Worm (Caenorhabditis elegans) whole organism, late embryonic: ENCODE measurements around the gene srh-139.

ENCODE experiments used
- C08G9.2 ChIP-seq: sonication (generic microtip); optimal IDR thresholded peaks from 2 replicates; lab custom pipeline; 2016; ENCODE audit warnings: mild to moderate bottlenecking, missing genetic modification characterization, moderate library complexity, missing compliant biosample characterization
- C38D4.7 ChIP-seq: fragments of 200-800 bp; sonication (Bioruptor generic); optimal IDR thresholded peaks from 2 replicates; lab custom pipeline; 2018; ENCODE audit warnings: mild to moderate bottlenecking, missing genetic modification characterization, moderate library complexity, missing compliant biosample characterization
- F13H6.1 ChIP-seq: sonication (generic microtip); optimal IDR thresholded peaks from 2 replicates; lab custom pipeline; 2016; ENCODE audit warnings: missing genetic modification characterization, missing compliant biosample characterization
- K09A11.1 ChIP-seq: sonication (generic microtip); optimal IDR thresholded peaks from 2 replicates; lab custom pipeline; 2017; ENCODE audit warnings: antibody characterized with exemption, mild to moderate bottlenecking, missing genetic modification characterization, missing compliant biosample characterization; ENCODE audit not compliant: insufficient read depth
- Y22D7AL.16 ChIP-seq: sonication (generic microtip); optimal IDR thresholded peaks from 2 replicates; lab custom pipeline; 2016; ENCODE audit warnings: missing genetic modification characterization, missing compliant biosample characterization
- ahr-1 ChIP-seq: sonication (generic microtip); optimal IDR thresholded peaks from 2 replicates; lab custom pipeline; 2016; ENCODE audit warnings: missing genetic modification characterization, missing compliant biosample characterization
- ama-1 ChIP-seq: fragments of 150-350 bp; optimal IDR thresholded peaks from 2 replicates; lab custom pipeline; 2014
- ceh-18 ChIP-seq: sonication (generic microtip); optimal IDR thresholded peaks from 2 replicates; lab custom pipeline; 2016; ENCODE audit warnings: missing genetic modification characterization, missing compliant biosample characterization
- ceh-19 ChIP-seq: fragments of 200-800 bp; sonication (Bioruptor generic); optimal IDR thresholded peaks from 2 replicates; lab custom pipeline; 2018; ENCODE audit warnings: mild to moderate bottlenecking, missing genetic modification characterization, missing compliant biosample characterization
- ceh-22 ChIP-seq: sonication (generic microtip); optimal IDR thresholded peaks from 2 replicates; lab custom pipeline; 2017; ENCODE audit warnings: missing biosample characterization, missing genetic modification characterization
- ceh-24 ChIP-seq: sonication (generic microtip); optimal IDR thresholded peaks from 2 replicates; lab custom pipeline; 2016; ENCODE audit warnings: mild to moderate bottlenecking, missing genetic modification characterization, missing compliant biosample characterization
- ceh-31 ChIP-seq: sonication (generic microtip); optimal IDR thresholded peaks from 2 replicates; lab custom pipeline; 2016; ENCODE audit warnings: missing genetic modification characterization, missing compliant biosample characterization
- ceh-34 ChIP-seq: sonication (generic microtip); optimal IDR thresholded peaks from 2 replicates; lab custom pipeline; 2016; ENCODE audit warnings: mild to moderate bottlenecking, missing genetic modification characterization, missing compliant biosample characterization
- ceh-48 ChIP-seq: sonication (generic microtip); optimal IDR thresholded peaks from 2 replicates; lab custom pipeline; 2016; ENCODE audit warnings: missing genetic modification characterization, inconsistent platforms, missing compliant biosample characterization
- ceh-6 ChIP-seq: fragments of 200-800 bp; sonication (Bioruptor generic); optimal IDR thresholded peaks from 2 replicates; lab custom pipeline; 2018; ENCODE audit warnings: mild to moderate bottlenecking, missing genetic modification characterization, missing compliant biosample characterization
- ceh-9 ChIP-seq: sonication (generic microtip); optimal IDR thresholded peaks from 2 replicates; lab custom pipeline; 2016; ENCODE audit warnings: mild to moderate bottlenecking, missing genetic modification characterization, inconsistent platforms, missing compliant biosample characterization
- che-1 ChIP-seq: sonication (generic microtip); optimal IDR thresholded peaks from 2 replicates; lab custom pipeline; 2016; ENCODE audit warnings: mild to moderate bottlenecking, missing genetic modification characterization, missing compliant biosample characterization
- elt-4 ChIP-seq: sonication (generic microtip); optimal IDR thresholded peaks from 2 replicates; lab custom pipeline; 2016; ENCODE audit warnings: missing genetic modification characterization, missing compliant biosample characterization
- ets-4 ChIP-seq: sonication (generic microtip); optimal IDR thresholded peaks from 2 replicates; lab custom pipeline; 2016; ENCODE audit warnings: missing genetic modification characterization, missing compliant biosample characterization
- fkh-10 ChIP-seq: fragments of 150-350 bp; optimal IDR thresholded peaks from 2 replicates; lab custom pipeline; 2014; ENCODE audit warnings: missing biosample characterization, missing genetic modification reagents, missing genetic modification characterization
- fkh-6 ChIP-seq: sonication (generic microtip); optimal IDR thresholded peaks from 2 replicates; lab custom pipeline; 2016; ENCODE audit warnings: missing genetic modification characterization, missing compliant biosample characterization
- gmeb-2 ChIP-seq: sonication (generic microtip); optimal IDR thresholded peaks from 2 replicates; lab custom pipeline; 2016; ENCODE audit warnings: missing genetic modification characterization, inconsistent platforms, missing compliant biosample characterization
- hlh-13 ChIP-seq: fragments of 200-800 bp; sonication (Bioruptor generic); optimal IDR thresholded peaks from 2 replicates; lab custom pipeline; 2018; ENCODE audit warnings: mild to moderate bottlenecking, missing genetic modification characterization, missing compliant biosample characterization
- hlh-8 ChIP-seq: sonication (generic microtip); optimal IDR thresholded peaks from 2 replicates; lab custom pipeline; 2016; ENCODE audit warnings: missing genotype, missing genetic modification characterization, missing compliant biosample characterization
- lin-11 ChIP-seq: fragments of 200-800 bp; sonication (Bioruptor generic); optimal IDR thresholded peaks from 2 replicates; lab custom pipeline; 2018; ENCODE audit warnings: mild to moderate bottlenecking, missing genetic modification characterization, missing compliant biosample characterization
- madf-2 ChIP-seq: sonication (generic microtip); optimal IDR thresholded peaks from 2 replicates; lab custom pipeline; 2017; ENCODE audit warnings: missing genetic modification characterization, missing compliant biosample characterization
- nfya-1 ChIP-seq: sonication (generic microtip); optimal IDR thresholded peaks from 2 replicates; lab custom pipeline; 2017; ENCODE audit warnings: missing genetic modification characterization, mild to moderate bottlenecking, missing compliant biosample characterization, antibody characterized with exemption, moderate library complexity
- npax-4 ChIP-seq: sonication (generic microtip); optimal IDR thresholded peaks from 2 replicates; lab custom pipeline; 2016; ENCODE audit warnings: missing genetic modification characterization, missing compliant biosample characterization
- pag-3 ChIP-seq: sonication (generic microtip); optimal IDR thresholded peaks from 2 replicates; lab custom pipeline; 2016; ENCODE audit warnings: missing compliant biosample characterization, missing genetic modification characterization, borderline replicate concordance
- pat-9 ChIP-seq: fragments of 200-800 bp; sonication (Bioruptor generic); optimal IDR thresholded peaks from 2 replicates; lab custom pipeline; 2018; ENCODE audit warnings: mild to moderate bottlenecking, missing genetic modification characterization, moderate library complexity, missing compliant biosample characterization
- pax-1 ChIP-seq: fragments of 150-350 bp; optimal IDR thresholded peaks from 2 replicates; lab custom pipeline; 2014; ENCODE audit warnings: missing biosample characterization, missing genetic modification characterization
- pha-4 ChIP-seq: fragments of 150-350 bp; optimal IDR thresholded peaks from 2 replicates; lab custom pipeline; 2018; ENCODE audit warnings: missing biosample characterization, missing genetic modification reagents, missing genetic modification characterization
- pqm-1 ChIP-seq: sonication (generic microtip); optimal IDR thresholded peaks from 2 replicates; lab custom pipeline; 2016; ENCODE audit warnings: missing genetic modification characterization, missing compliant biosample characterization
- sox-2 ChIP-seq: fragments of 200-800 bp; sonication (Bioruptor generic); IDR thresholded peaks from 2 replicates; pipeline ENCODE4 v1.3.6; 2022; ENCODE audit warnings: missing genetic modification reagents, missing genetic modification characterization, missing compliant biosample characterization
- syd-9 ChIP-seq: sonication (generic microtip); optimal IDR thresholded peaks from 2 replicates; lab custom pipeline; 2016; ENCODE audit warnings: mild to moderate bottlenecking, missing genetic modification characterization, moderate library complexity, missing compliant biosample characterization
- tbx-2 ChIP-seq: sonication (generic microtip); optimal IDR thresholded peaks from 2 replicates; lab custom pipeline; 2016; ENCODE audit warnings: missing genetic modification characterization, missing compliant biosample characterization
- tbx-7 ChIP-seq: sonication (generic microtip); optimal IDR thresholded peaks from 2 replicates; lab custom pipeline; 2016; ENCODE audit warnings: missing genotype, missing genetic modification characterization, missing compliant biosample characterization
- ttx-3 ChIP-seq: sonication (generic microtip); optimal IDR thresholded peaks from 2 replicates; lab custom pipeline; 2016; ENCODE audit warnings: missing genetic modification reagents, missing genetic modification characterization, missing compliant biosample characterization
- unc-3 ChIP-seq, 2 experiments: fragments of 200-800 bp in 1 of 2; sonication (Bioruptor generic) in 1 of 2; sonication (generic microtip) in 1 of 2; conservative IDR thresholded peaks in 1 of 2; optimal IDR thresholded peaks in 1 of 2; 2 replicates each; pipeline versions ENCODE4 v1.3.6 to Lab custom; 2016 to 2022; ENCODE audit warnings: missing compliant biosample characterization in 2 of 2, missing genetic modification characterization in 2 of 2, missing genetic modification reagents in 1 of 2
- unc-42 ChIP-seq: sonication (generic microtip); optimal IDR thresholded peaks from 2 replicates; lab custom pipeline; 2016; ENCODE audit warnings: missing genotype, missing genetic modification characterization, missing compliant biosample characterization
- unc-55 ChIP-seq: sonication (generic microtip); optimal IDR thresholded peaks from 2 replicates; lab custom pipeline; 2017; ENCODE audit warnings: missing biosample characterization, missing genetic modification reagents, missing genetic modification characterization
- unc-86 ChIP-seq: sonication (generic microtip); optimal IDR thresholded peaks from 2 replicates; lab custom pipeline; 2016; ENCODE audit warnings: missing genetic modification characterization, missing compliant biosample characterization
- ztf-16 ChIP-seq: sonication (generic microtip); optimal IDR thresholded peaks from 2 replicates; lab custom pipeline; 2017; ENCODE audit warnings: missing genetic modification characterization, missing compliant biosample characterization

srh-139 gene

ce11 chrV:16479275-16479674 lies 4.5 kb upstream of the srh-139 start, which contains the start of gene T08G3.11:
TSS of gene T08G3.11 (minus strand) at chrV:16479375.
- no peak for TF ChIP-seq syd-9 (tag; lab: Kevin White, UChicago)
- no peak for TF ChIP-seq tbx-7 (tag; lab: Kevin White, UChicago)
- no peak for TF ChIP-seq ets-4
- no peak for TF ChIP-seq tbx-2 (tag; lab: Kevin White, UChicago)
- no peak for TF ChIP-seq unc-55 (GFP tag; lab: Kevin White, UChicago)
- no peak for TF ChIP-seq pax-1 (tag; lab: Kevin White, UChicago)
- no peak for TF ChIP-seq nfya-1
- no peak for TF ChIP-seq ceh-19 (GFP tag; lab: Kevin White, UChicago)
- no peak for TF ChIP-seq unc-42 (tag; lab: Kevin White, UChicago)
- TF ChIP-seq F13H6.1, result no peak
- TF ChIP-seq, all 69 proteins: peak for 0

ce11 chrV:16480919-16481630 lies 2.7 kb upstream of the srh-139 start, which contains the start of the genes F57E7.4 and spig-6:
TSS of gene F57E7.4 (minus strand) at chrV:16481019.
TSS of gene spig-6 (plus strand) at chrV:16481580.
- TF ChIP-seq unc-86, result no peak
- no peak for TF ChIP-seq hlh-13
- TF ChIP-seq lin-11 (tag; lab: Kevin White, UChicago), result no peak
- TF ChIP-seq K09A11.1 (tag; lab: Kevin White, UChicago), result no peak
- no peak for TF ChIP-seq pax-1 (tag; lab: Kevin White, UChicago)
- no peak for TF ChIP-seq ama-1
- TF ChIP-seq pat-9, result no peak
- TF ChIP-seq fkh-10 (GFP tag; lab: Kevin White, UChicago), result no peak
- no peak for TF ChIP-seq npax-4 (tag; lab: Kevin White, UChicago)
- TF ChIP-seq pqm-1 (tag; lab: Kevin White, UChicago), result no peak
- no peak for TF ChIP-seq C08G9.2
- TF ChIP-seq fkh-6, result no peak
- TF ChIP-seq, all 69 proteins: peak for 0

- TF ChIP-seq npax-4 (tag; lab: Kevin White, UChicago) (no peak), sox-2 (GFP tag; lab: Robert Waterston, UW) (no peak), ceh-22 (tag; lab: Kevin White, UChicago) (no peak), ttx-3 (tag; lab: Kevin White, UChicago) (no peak), ceh-24 (tag; lab: Kevin White, UChicago) (no peak), C38D4.7 (GFP tag; lab: Kevin White, UChicago) (no peak), ceh-19 (GFP tag; lab: Kevin White, UChicago) (no peak), ztf-16 (tag; lab: Kevin White, UChicago) (no peak), pqm-1 (tag; lab: Kevin White, UChicago) (no peak), F13H6.1 (no peak), pha-4 (tag; lab: Kevin White, UChicago) (no peak), madf-2 (no peak), hlh-8 (no peak), pat-9 (no peak), gmeb-2 (tag; lab: Kevin White, UChicago) (no peak), che-1 (no peak), unc-86 (no peak), unc-42 (tag; lab: Kevin White, UChicago) (no peak), lin-11 (tag; lab: Kevin White, UChicago) (no peak), ama-1 (no peak)
- TF ChIP-seq, all 69 proteins: peak for 0
Observed at ce11 chrV:16483044-16483443, 737 bp upstream of the srh-139 start, which contains the start of gene F57E7.2. TSS of gene F57E7.2 (minus strand) at chrV:16483144.

ce11 chrV:16487474-16487873 lies 3.7 kb downstream of the srh-139 start, which contains the start of gene Y32B12A.5:
TSS of gene Y32B12A.5 (minus strand) at chrV:16487574.
- TF ChIP-seq ceh-6 (GFP tag; lab: Kevin White, UChicago) (no peak), syd-9 (tag; lab: Kevin White, UChicago) (no peak), unc-3 (GFP tag; conservative IDR thresholded peaks at IDR 0.05; lab: Robert Waterston, UW) (no peak), unc-3 (tag; optimal IDR thresholded peaks at IDR 0.05; lab: Kevin White, UChicago) (no peak), ceh-9 (tag; lab: Kevin White, UChicago) (no peak), madf-2 (no peak), ceh-34 (no peak), K09A11.1 (tag; lab: Kevin White, UChicago) (no peak), pag-3 (tag; lab: Kevin White, UChicago) (no peak), ets-4 (no peak), ceh-48 (no peak), ahr-1 (tag; lab: Kevin White, UChicago) (no peak), ztf-16 (tag; lab: Kevin White, UChicago) (no peak), ceh-18 (no peak), pat-9 (no peak), unc-55 (GFP tag; lab: Kevin White, UChicago) (no peak), Y22D7AL.16 (no peak), pax-1 (tag; lab: Kevin White, UChicago) (no peak), elt-4 (tag; lab: Kevin White, UChicago) (no peak), ceh-22 (tag; lab: Kevin White, UChicago) (no peak), ceh-31 (no peak)
